Comparison of ENCODE assay signal across 4 worm cellular contexts in the genomic region with DNA sequence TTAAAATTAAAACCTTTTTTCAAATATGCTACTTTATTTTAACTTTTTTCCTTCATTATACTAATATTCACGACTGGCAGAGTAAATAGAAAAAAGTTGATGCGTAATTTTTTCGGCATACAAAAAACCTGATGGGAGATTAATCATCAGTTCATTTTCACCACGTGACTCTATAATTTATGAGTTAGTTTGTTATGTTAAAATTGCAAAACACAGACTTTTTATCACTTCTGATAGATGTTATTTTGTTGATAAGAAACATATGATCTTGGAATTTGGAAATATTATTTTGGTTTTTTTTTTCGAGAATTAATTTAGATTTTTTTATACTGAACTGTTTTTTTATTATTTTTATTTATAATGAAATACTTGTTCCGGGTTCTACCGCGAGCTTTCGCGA.
TF ChIP-seq lines count a peak whose summit lies in the region.

No protein-coding gene starts in this region.

TF ChIP-seq in whole organism, L1 larva, 84 proteins besides CTCF, POLR2A, EP300 and RAD21:
- TF ChIP-seq blmp-1 (tag; optimal IDR thresholded peaks at IDR 0.05; lab: Kevin White, UChicago) (no peak), nhr-20 (tag; optimal IDR thresholded peaks at IDR 0.05; lab: Kevin White, UChicago) (peak; percentile 6), elt-3 (tag; optimal IDR thresholded peaks at IDR 0.05; lab: Kevin White, UChicago) (peak in 1 of 6 experiments; percentile 20), lsy-2 (tag; optimal IDR thresholded peaks at IDR 0.05; lab: Kevin White, UChicago) (peak in 1 of 2 experiments; percentile 3), pag-3 (tag; optimal IDR thresholded peaks at IDR 0.05; lab: Kevin White, UChicago; ENCODE audit: borderline replicate concordance, insufficient read depth) (no peak), elt-2 (tag; optimal IDR thresholded peaks at IDR 0.05; lab: Kevin White, UChicago) (peak; percentile 39), efl-1 (optimal IDR thresholded peaks at IDR 0.05; lab: Kevin White, UChicago) (no peak), efl-1 (GFP tag; optimal IDR thresholded peaks at IDR 0.05 in 1 of 2; lab: Kevin White, UChicago) (peak in 1 of 2 experiments; percentile 72), lin-35 (GFP tag; optimal IDR thresholded peaks at IDR 0.05; lab: Kevin White, UChicago) (peak in 1 of 2 experiments; percentile 59)

TF ChIP-seq in whole organism, L2 larva, 48 proteins besides CTCF, POLR2A, EP300 and RAD21:
- TF ChIP-seq lin-11 (tag; optimal IDR thresholded peaks at IDR 0.05; lab: Kevin White, UChicago) (no peak), gmeb-1 (tag; optimal IDR thresholded peaks at IDR 0.05; lab: Kevin White, UChicago) (peak; percentile 11)

TF ChIP-seq in whole organism, L3 larva, 47 proteins besides CTCF, POLR2A, EP300 and RAD21:
- TF ChIP-seq nhr-77 (tag; optimal IDR thresholded peaks at IDR 0.05; lab: Kevin White, UChicago) (no peak), snpc-4 (tag; optimal IDR thresholded peaks at IDR 0.05; lab: Kevin White, UChicago) (no peak), lsy-12 (tag; optimal IDR thresholded peaks at IDR 0.05; lab: Kevin White, UChicago) (no peak), hmg-11 (tag; optimal IDR thresholded peaks at IDR 0.05; lab: Kevin White, UChicago) (no peak), fkh-2 (tag; optimal IDR thresholded peaks at IDR 0.05; lab: Kevin White, UChicago) (no peak), elt-2 (tag; optimal IDR thresholded peaks at IDR 0.05; lab: Kevin White, UChicago) (peak; percentile 48), pqm-1 (tag; optimal IDR thresholded peaks at IDR 0.05; lab: Kevin White, UChicago) (peak; percentile 43), skn-1 (tag; optimal IDR thresholded peaks at IDR 0.05; lab: Kevin White, UChicago) (no peak), pha-4 (tag; optimal IDR thresholded peaks at IDR 0.05; lab: Kevin White, UChicago) (peak; percentile 41)

TF ChIP-seq in whole organism, L4 larva, 104 proteins besides CTCF, POLR2A, EP300 and RAD21:
- TF ChIP-seq saeg-2 (GFP tag; IDR thresholded peaks at IDR 0.05; lab: Robert Waterston, UW) (no peak), ceh-32 (tag; optimal IDR thresholded peaks at IDR 0.05; lab: Kevin White, UChicago; ENCODE audit: poor library complexity) (no peak), Y105C5A.15 (GFP tag; IDR thresholded peaks at IDR 0.05; lab: Robert Waterston, UW) (no peak), ztf-11 (tag; optimal IDR thresholded peaks at IDR 0.05; lab: Kevin White, UChicago) (no peak), spr-1 (tag; optimal IDR thresholded peaks at IDR 0.05; lab: Kevin White, UChicago) (no peak), rbr-2 (tag; optimal IDR thresholded peaks at IDR 0.05; lab: Kevin White, UChicago) (no peak), daf-16 (GFP tag; optimal IDR thresholded peaks at IDR 0.05; lab: Kevin White, UChicago) (no peak), daf-16 (tag; optimal IDR thresholded peaks at IDR 0.05; lab: Kevin White, UChicago) (peak; percentile 55), unc-62 (GFP tag; optimal IDR thresholded peaks at IDR 0.05 in 1 of 2; lab: Kevin White, UChicago) (no peak), unc-62 (tag; optimal IDR thresholded peaks at IDR 0.05; lab: Kevin White, UChicago) (no peak), spr-3 (GFP tag; optimal IDR thresholded peaks at IDR 0.05; lab: Kevin White, UChicago) (no peak), ceh-44 (GFP tag; IDR thresholded peaks at IDR 0.05; lab: Robert Waterston, UW) (no peak), dve-1 (tag; optimal IDR thresholded peaks at IDR 0.05; lab: Kevin White, UChicago; ENCODE audit: insufficient read depth) (peak; percentile 30), arid-1 (GFP tag; conservative IDR thresholded peaks at IDR 0.05; lab: Robert Waterston, UW) (no peak), ctbp-1 (GFP tag; IDR thresholded peaks at IDR 0.05; lab: Robert Waterston, UW) (no peak), hlh-11 (tag; optimal IDR thresholded peaks at IDR 0.05; lab: Kevin White, UChicago) (no peak), hlh-30 (tag; optimal IDR thresholded peaks at IDR 0.05; lab: Kevin White, UChicago; ENCODE audit: insufficient read depth) (peak; percentile 51)
